Worm (Caenorhabditis elegans) whole organism, midembryonic: ENCODE results near the gene Y110A2AL.1.

ENCODE experiments used
- T22C8.4 ChIP-seq: fragments of 200-800 bp; sonication (Bioruptor generic); IDR thresholded peaks from 2 replicates; pipeline ENCODE4 v1.3.6; 2022; ENCODE audit warnings: missing genetic modification characterization, missing compliant biosample characterization
- cog-1 ChIP-seq: sonication (generic microtip); optimal IDR thresholded peaks from 2 replicates; lab custom pipeline; 2016; ENCODE audit warnings: missing genetic modification characterization, missing compliant biosample characterization
- flt-1 ChIP-seq: fragments of 200-800 bp; sonication (Bioruptor generic); IDR thresholded peaks from 2 replicates; pipeline ENCODE4 v1.3.6; 2022; ENCODE audit warnings: missing genetic modification characterization, missing compliant biosample characterization
- klf-2 ChIP-seq: fragments of 200-800 bp; sonication (Bioruptor generic); conservative IDR thresholded peaks from 2 replicates; pipeline ENCODE4 v1.3.6; 2022; ENCODE audit warnings: missing genetic modification reagents, missing genetic modification characterization, missing compliant biosample characterization
- med-1 ChIP-seq: sonication (generic microtip); optimal IDR thresholded peaks from 2 replicates; lab custom pipeline; 2017; ENCODE audit warnings: missing genetic modification characterization, mild to moderate bottlenecking, missing compliant biosample characterization, antibody characterized with exemption, missing genetic modification reagents; ENCODE audit not compliant: insufficient read depth
- ref-1 ChIP-seq: fragments of 200-800 bp; sonication (Bioruptor generic); conservative IDR thresholded peaks from 2 replicates; pipeline ENCODE4 v1.3.6; 2022; ENCODE audit warnings: missing genetic modification reagents, missing genetic modification characterization, missing compliant biosample characterization
- tab-1 ChIP-seq: fragments of 200-800 bp; sonication (Bioruptor generic); IDR thresholded peaks from 2 replicates; pipeline ENCODE4 v1.3.6; 2022; ENCODE audit warnings: missing genetic modification characterization, missing compliant biosample characterization
- ztf-23 ChIP-seq: fragments of 200-800 bp; sonication (Bioruptor generic); IDR thresholded peaks from 2 replicates; pipeline ENCODE4 v1.3.6; 2022; ENCODE audit warnings: missing genetic modification reagents, missing genetic modification characterization, missing compliant biosample characterization
- ztf-29 ChIP-seq: fragments of 200-800 bp; sonication (Bioruptor generic); IDR thresholded peaks from 2 replicates; pipeline ENCODE4 v1.3.6; 2022; ENCODE audit warnings: missing genetic modification reagents, missing genetic modification characterization, missing compliant biosample characterization

The Y110A2AL.1 gene

ce11 chrII:2874801-2875200 lies at the start of gene Y110A2AL.1:
Gene Y110A2AL.1, plus strand, starts transcription at chrII:2875101.
- TF ChIP-seq ref-1, result no peak
- no peak for TF ChIP-seq med-1 (GFP tag; lab: Kevin White, UChicago)
- TF ChIP-seq flt-1 (GFP tag; lab: Robert Waterston, UW), result no peak
- TF ChIP-seq ztf-23, result no peak
- TF ChIP-seq ztf-29 (GFP tag; lab: Robert Waterston, UW), result no peak
- TF ChIP-seq T22C8.4, result no peak
- no peak for TF ChIP-seq tab-1
- no peak for TF ChIP-seq klf-2 (GFP tag; lab: Robert Waterston, UW)
- TF ChIP-seq cog-1 (tag; lab: Kevin White, UChicago), result no peak

- TF ChIP-seq ztf-29 (GFP tag; lab: Robert Waterston, UW) (no peak), ref-1 (no peak), med-1 (GFP tag; lab: Kevin White, UChicago) (no peak), tab-1 (no peak), ztf-23 (no peak), klf-2 (GFP tag; lab: Robert Waterston, UW) (no peak), cog-1 (tag; lab: Kevin White, UChicago) (no peak), T22C8.4 (no peak), flt-1 (GFP tag; lab: Robert Waterston, UW) (no peak)
Measured at ce11 chrII:2826073-2826472, 48.8 kb upstream of the Y110A2AL.1 start, which contains the start of gene K12H6.5. Gene K12H6.5, minus strand, starts transcription at chrII:2826173.

ce11 chrII:2827859-2828403 lies 47.0 kb upstream of the Y110A2AL.1 start, which contains the start of gene K12H6.8:
Gene K12H6.8, plus strand, starts transcription at chrII:2827896.
- TF ChIP-seq T22C8.4, result no peak
- TF ChIP-seq cog-1 (tag; lab: Kevin White, UChicago), result no peak
- no peak for TF ChIP-seq ztf-29 (GFP tag; lab: Robert Waterston, UW)
- TF ChIP-seq ztf-23, result no peak
- TF ChIP-seq ref-1, result no peak
- TF ChIP-seq flt-1 (GFP tag; lab: Robert Waterston, UW), result no peak
- TF ChIP-seq tab-1, result no peak
- no peak for TF ChIP-seq klf-2 (GFP tag; lab: Robert Waterston, UW)
- no peak for TF ChIP-seq med-1 (GFP tag; lab: Kevin White, UChicago)

ce11 chrII:2829482-2829881 lies 45.4 kb upstream of the Y110A2AL.1 start:
- TF ChIP-seq ref-1 (no peak), ztf-23 (no peak), cog-1 (tag; lab: Kevin White, UChicago) (no peak), ztf-29 (GFP tag; lab: Robert Waterston, UW) (no peak), med-1 (GFP tag; lab: Kevin White, UChicago) (no peak), tab-1 (no peak), klf-2 (GFP tag; lab: Robert Waterston, UW) (no peak), T22C8.4 (no peak), flt-1 (GFP tag; lab: Robert Waterston, UW) (no peak)

- TF ChIP-seq klf-2 (GFP tag; lab: Robert Waterston, UW) (0 out of 2 replicates have a peak, but pooled peaks have one; percentile 58), flt-1 (GFP tag; lab: Robert Waterston, UW) (no peak)
Measured at ce11 chrII:2830144-2830543, 44.8 kb upstream of the Y110A2AL.1 start.

ce11 chrII:2831173-2831572 lies 43.7 kb upstream of the Y110A2AL.1 start, which contains the start of gene K12H6.6:
Gene K12H6.6, minus strand, starts transcription at chrII:2831233.
- no peak for TF ChIP-seq ref-1
- no peak for TF ChIP-seq tab-1
- TF ChIP-seq klf-2 (GFP tag; lab: Robert Waterston, UW), result no peak
- no peak for TF ChIP-seq T22C8.4
- no peak for TF ChIP-seq ztf-23
- no peak for TF ChIP-seq cog-1 (tag; lab: Kevin White, UChicago)
- TF ChIP-seq flt-1 (GFP tag; lab: Robert Waterston, UW), result no peak
- no peak for TF ChIP-seq ztf-29 (GFP tag; lab: Robert Waterston, UW)
- TF ChIP-seq med-1 (GFP tag; lab: Kevin White, UChicago), result no peak

ce11 chrII:2832098-2832497 lies 42.8 kb upstream of the Y110A2AL.1 start:
- TF ChIP-seq ztf-29 (GFP tag; lab: Robert Waterston, UW) (no peak), cog-1 (tag; lab: Kevin White, UChicago) (no peak), tab-1 (no peak), flt-1 (GFP tag; lab: Robert Waterston, UW) (no peak), ztf-23 (no peak), T22C8.4 (no peak), med-1 (GFP tag; lab: Kevin White, UChicago) (no peak), klf-2 (GFP tag; lab: Robert Waterston, UW) (no peak), ref-1 (no peak)

ce11 chrII:2832539-2832938 lies 42.4 kb upstream of the Y110A2AL.1 start:
- TF ChIP-seq klf-2 (GFP tag; lab: Robert Waterston, UW), result no peak

ce11 chrII:2834105-2834504 lies 40.8 kb upstream of the Y110A2AL.1 start:
- TF ChIP-seq flt-1 (GFP tag; lab: Robert Waterston, UW) (no peak), tab-1 (no peak), klf-2 (GFP tag; lab: Robert Waterston, UW) (no peak), T22C8.4 (no peak), cog-1 (tag; lab: Kevin White, UChicago) (no peak), ztf-23 (no peak), med-1 (GFP tag; lab: Kevin White, UChicago) (no peak), ref-1 (no peak)

ce11 chrII:2836853-2837252 lies 38.0 kb upstream of the Y110A2AL.1 start, which contains the start of gene K12H6.7:
Gene K12H6.7, minus strand, starts transcription at chrII:2836953.
- TF ChIP-seq flt-1 (GFP tag; lab: Robert Waterston, UW) (no peak), klf-2 (GFP tag; lab: Robert Waterston, UW) (no peak), med-1 (GFP tag; lab: Kevin White, UChicago) (no peak), tab-1 (no peak), ztf-23 (no peak), T22C8.4 (no peak), ref-1 (no peak), cog-1 (tag; lab: Kevin White, UChicago) (no peak), ztf-29 (GFP tag; lab: Robert Waterston, UW) (no peak)
